Comparison of ENCODE assay signal across 1 worm cellular context in the genomic region with DNA sequence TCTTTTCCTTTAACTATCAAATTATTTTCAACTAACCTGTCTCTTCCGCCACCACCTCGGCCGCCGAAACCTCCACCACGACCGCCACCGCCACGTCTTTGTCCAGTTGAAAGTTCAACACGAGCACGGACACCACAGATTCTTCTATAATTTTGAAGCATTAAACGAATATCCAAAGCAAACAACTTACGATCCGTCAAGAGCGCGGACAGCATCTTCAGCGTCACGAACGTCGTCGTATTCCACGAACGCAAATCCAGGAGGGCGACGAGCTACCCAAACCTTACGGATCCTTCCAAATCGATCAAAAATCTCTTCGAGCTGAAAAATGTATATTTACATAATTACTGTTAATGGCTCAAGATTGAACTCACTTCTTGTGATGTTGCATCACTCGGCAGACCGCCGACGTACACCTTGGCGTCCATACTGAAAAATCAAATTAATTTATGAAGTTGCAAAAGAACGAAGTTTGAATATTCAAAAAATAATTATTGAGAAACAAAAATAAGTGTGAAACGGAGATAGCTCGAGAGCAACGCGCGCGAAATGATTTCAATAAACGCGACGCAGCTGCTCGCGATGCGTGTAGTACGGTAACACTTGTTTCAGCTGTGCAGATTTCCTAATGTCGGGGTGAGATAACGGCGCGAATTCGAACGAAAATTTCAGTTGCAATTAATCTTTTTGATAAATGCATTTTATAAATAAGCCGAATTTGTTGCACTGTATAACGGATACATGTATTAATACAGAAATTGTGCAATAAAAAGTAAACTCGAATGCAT.
TF ChIP-seq lines count a peak whose summit lies in the region.

Gene rsp-6 (minus strand): TSS at position 429 of the 788 bp plus-strand sequence.

TF ChIP-seq in whole organism, L4 larva, 104 proteins besides CTCF, POLR2A, EP300 and RAD21 (continued from another document):
- TF ChIP-seq egl-27 (tag; optimal IDR thresholded peaks at IDR 0.05; lab: Kevin White, UChicago): no peak
